Fruit fly (Drosophila melanogaster): ENCODE results near the gene atms.

Gene atms

dm6 chr3R:4749735-4750134, at the start of gene atms:
Gene atms, plus strand, starts transcription at chr3R:4750035.
- TF ChIP-seq psq (GFP tag; optimal IDR thresholded peaks at IDR 0.05) (no peak), Dif (GFP tag; optimal IDR thresholded peaks at IDR 0.05; ENCODE audit: partially characterized antibody) (no peak), Rel (GFP tag; optimal IDR thresholded peaks at IDR 0.05) (no peak), Rel (tag; optimal IDR thresholded peaks at IDR 0.05) (no peak), Mio (GFP tag; optimal IDR thresholded peaks at IDR 0.05) (no peak), dsf (GFP tag; optimal IDR thresholded peaks at IDR 0.05; ENCODE audit: borderline replicate concordance) (no peak), Sp1 (GFP tag; optimal IDR thresholded peaks at IDR 0.05) (no peak), Vsx2 (GFP tag; optimal IDR thresholded peaks at IDR 0.05; ENCODE audit: partially characterized antibody) (no peak), Hr83 (GFP tag; optimal IDR thresholded peaks at IDR 0.05; ENCODE audit: poor library complexity, severe bottlenecking) (no peak), h (GFP tag; optimal IDR thresholded peaks at IDR 0.05) (no peak), dl (GFP tag; optimal IDR thresholded peaks at IDR 0.05; ENCODE audit: insufficient read depth in 1 of 2, partially characterized antibody in 2 of 2) (no peak)

DNA sequence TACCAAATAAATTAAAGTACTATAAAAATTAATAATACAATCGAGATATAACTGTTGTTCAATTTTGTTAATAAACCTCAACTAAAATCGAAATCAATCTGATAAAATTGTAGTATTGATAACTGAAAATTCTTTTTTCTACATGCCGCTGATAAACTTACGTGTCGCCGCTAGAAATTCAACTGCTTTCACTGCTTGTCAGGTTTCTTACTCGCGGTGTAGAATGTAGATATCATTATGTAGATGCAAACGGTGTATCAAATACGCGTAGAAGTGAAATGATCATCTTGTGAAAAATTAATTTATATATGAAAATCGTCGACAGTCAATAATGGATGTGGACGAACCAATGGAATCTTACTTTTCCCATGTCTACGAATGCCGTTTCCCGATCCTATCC, 44.7 kb upstream of the atms start:
- TF ChIP-seq OdsH (GFP tag; optimal IDR thresholded peaks at IDR 0.05): no peak
- no peak for TF ChIP-seq brk (GFP tag; optimal IDR thresholded peaks at IDR 0.05)
- no peak for TF ChIP-seq ey (GFP tag; optimal IDR thresholded peaks at IDR 0.05)
- TF ChIP-seq Jra (GFP tag; optimal IDR thresholded peaks at IDR 0.05): no peak
- TF ChIP-seq Dfd (GFP tag; optimal IDR thresholded peaks at IDR 0.05): no peak
- TF ChIP-seq Hr78 (GFP tag; optimal IDR thresholded peaks at IDR 0.05): no peak
- TF ChIP-seq pan (optimal IDR thresholded peaks at IDR 0.05): no peak
- no peak for TF ChIP-seq Myc (optimal IDR thresholded peaks at IDR 0.05)
- no peak for TF ChIP-seq dmrt93B (GFP tag; optimal IDR thresholded peaks at IDR 0.05)
- no peak for TF ChIP-seq CG32264 (GFP tag; optimal IDR thresholded peaks at IDR 0.05)
- no peak for TF ChIP-seq N (GFP tag; optimal IDR thresholded peaks at IDR 0.05)
- TF ChIP-seq sage (GFP tag; optimal IDR thresholded peaks at IDR 0.05): no peak
- no peak for TF ChIP-seq Rel (GFP tag; optimal IDR thresholded peaks at IDR 0.05)
- TF ChIP-seq Rel (tag; optimal IDR thresholded peaks at IDR 0.05): no peak
- TF ChIP-seq Abd-B (GFP tag; optimal IDR thresholded peaks at IDR 0.05): no peak

- TF ChIP-seq dsf (GFP tag; optimal IDR thresholded peaks at IDR 0.05; ENCODE audit: borderline replicate concordance) (no peak), CG32264 (GFP tag; optimal IDR thresholded peaks at IDR 0.05) (no peak), h (GFP tag; optimal IDR thresholded peaks at IDR 0.05) (no peak), tai (GFP tag; optimal IDR thresholded peaks at IDR 0.05) (no peak), Myc (optimal IDR thresholded peaks at IDR 0.05) (no peak), Hr83 (GFP tag; optimal IDR thresholded peaks at IDR 0.05; ENCODE audit: poor library complexity, severe bottlenecking) (no peak), Hr78 (GFP tag; optimal IDR thresholded peaks at IDR 0.05) (no peak), fru (GFP tag; optimal IDR thresholded peaks at IDR 0.05) (no peak), jim (GFP tag; optimal IDR thresholded peaks at IDR 0.05) (no peak), GATAd (GFP tag; optimal IDR thresholded peaks at IDR 0.05) (no peak), Jra (GFP tag; optimal IDR thresholded peaks at IDR 0.05) (no peak), sage (GFP tag; optimal IDR thresholded peaks at IDR 0.05) (no peak), Hnf4 (GFP tag; optimal IDR thresholded peaks at IDR 0.05) (no peak), usp (GFP tag; optimal IDR thresholded peaks at IDR 0.05) (no peak), OdsH (GFP tag; optimal IDR thresholded peaks at IDR 0.05) (no peak), Abd-B (GFP tag; optimal IDR thresholded peaks at IDR 0.05) (no peak), pan (optimal IDR thresholded peaks at IDR 0.05) (no peak)
These were observed 43.8 kb upstream of the atms start for dm6 chr3R:4706055-4706454.

DNA sequence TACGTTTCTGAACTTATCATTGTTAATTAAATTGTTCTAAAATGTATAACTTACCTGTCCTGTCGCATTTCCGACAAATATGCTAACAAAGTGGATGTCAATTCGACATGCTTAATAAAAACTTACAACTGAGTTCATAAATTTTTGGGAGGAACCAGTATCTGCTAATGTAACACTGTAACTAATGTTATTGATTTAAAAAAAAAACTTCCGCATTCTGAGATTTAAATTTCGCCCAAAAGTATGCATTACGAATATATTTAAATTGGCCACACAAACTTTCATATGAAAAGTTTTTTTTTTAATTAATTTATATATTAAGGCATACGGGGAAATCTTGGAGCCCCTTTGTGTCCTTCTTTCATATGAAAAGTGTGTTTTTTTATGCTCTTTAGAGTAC, 37.8 kb upstream of the atms start:
- no peak for TF ChIP-seq Hr78 (GFP tag; optimal IDR thresholded peaks at IDR 0.05)
- TF ChIP-seq sv (GFP tag; optimal IDR thresholded peaks at IDR 0.05): no peak
- TF ChIP-seq CrebA (GFP tag; optimal IDR thresholded peaks at IDR 0.05; ENCODE audit: borderline replicate concordance): no peak
- no peak for TF ChIP-seq N (GFP tag; optimal IDR thresholded peaks at IDR 0.05)
- no peak for TF ChIP-seq psq (GFP tag; optimal IDR thresholded peaks at IDR 0.05)
- TF ChIP-seq sage (GFP tag; optimal IDR thresholded peaks at IDR 0.05): no peak
- no peak for TF ChIP-seq h (GFP tag; optimal IDR thresholded peaks at IDR 0.05)
- TF ChIP-seq br (GFP tag; optimal IDR thresholded peaks at IDR 0.05): no peak
- TF ChIP-seq OdsH (GFP tag; optimal IDR thresholded peaks at IDR 0.05): no peak
- no peak for TF ChIP-seq Dfd (GFP tag; optimal IDR thresholded peaks at IDR 0.05)
- TF ChIP-seq CG9705 (GFP tag; optimal IDR thresholded peaks at IDR 0.05): no peak
